Worm (Caenorhabditis elegans): ENCODE results near the gene pqn-84.

- TF ChIP-seq ama-1 (optimal IDR thresholded peaks at IDR 0.05) (no peak), tbx-11 (GFP tag; IDR thresholded peaks at IDR 0.05) (no peak), scrt-1 (GFP tag; IDR thresholded peaks at IDR 0.05) (no peak), ceh-13 (GFP tag; optimal IDR thresholded peaks at IDR 0.05) (no peak), ceh-36 (tag; optimal IDR thresholded peaks at IDR 0.05) (no peak), hnd-1 (tag; optimal IDR thresholded peaks at IDR 0.05) (no peak), sea-1 (GFP tag; conservative IDR thresholded peaks at IDR 0.05) (no peak), B0310.2 (tag; optimal IDR thresholded peaks at IDR 0.05) (no peak), tbx-37 (GFP tag; conservative IDR thresholded peaks at IDR 0.05) (no peak), hmg-4 (GFP tag; optimal IDR thresholded peaks at IDR 0.05) (no peak)
Measured at ce11 chrIII:11706665-11707064, 6.6 kb downstream of the pqn-84 start, which contains the start of gene col-96.
